Worm (Caenorhabditis elegans) whole organism, L2 larva: ENCODE results near the gene nkb-3.

Experiments used
- ZK546.5 ChIP-seq: sonication (generic microtip); optimal IDR thresholded peaks from 2 replicates; lab custom pipeline; 2017; ENCODE audit warnings: missing biosample characterization, missing genetic modification characterization
- ama-1 ChIP-seq: fragments of 150-350 bp; optimal IDR thresholded peaks from 2 replicates; lab custom pipeline; 2018; ENCODE audit warnings: inconsistent platforms
- ceh-82 ChIP-seq: fragments of 150-350 bp; optimal IDR thresholded peaks from 2 replicates; lab custom pipeline; 2014; ENCODE audit warnings: missing biosample characterization, missing genetic modification characterization
- lsy-2 ChIP-seq, 2 experiments: fragments of 150-350 bp in 1 of 2; sonication (generic microtip) in 1 of 2; optimal IDR thresholded peaks; 2 replicates each; lab custom pipeline; 2014 to 2017; ENCODE audit warnings: missing biosample characterization in 2 of 2, missing genetic modification characterization in 2 of 2
- mab-5 ChIP-seq: fragments of 150-350 bp; optimal IDR thresholded peaks from 2 replicates; lab custom pipeline; 2014; ENCODE audit warnings: missing biosample characterization, missing genetic modification characterization
- nhr-11 ChIP-seq: fragments of 150-350 bp; optimal IDR thresholded peaks from 2 replicates; lab custom pipeline; 2014; ENCODE audit warnings: missing biosample characterization, missing genetic modification characterization
- peb-1 ChIP-seq: fragments of 150-350 bp; optimal IDR thresholded peaks from 2 replicates; lab custom pipeline; 2014; ENCODE audit warnings: missing biosample characterization, missing genetic modification characterization
- skn-1 ChIP-seq: sonication (generic microtip); optimal IDR thresholded peaks from 2 replicates; lab custom pipeline; 2017; ENCODE audit warnings: missing biosample characterization, missing genetic modification characterization
- unc-62 ChIP-seq: fragments of 150-350 bp; optimal IDR thresholded peaks from 2 replicates; lab custom pipeline; 2014; ENCODE audit warnings: missing biosample characterization, missing genetic modification reagents, missing genetic modification characterization
- zag-1 ChIP-seq: fragments of 150-350 bp; optimal IDR thresholded peaks from 2 replicates; lab custom pipeline; 2014; ENCODE audit warnings: missing biosample characterization, missing genetic modification characterization

DNA sequence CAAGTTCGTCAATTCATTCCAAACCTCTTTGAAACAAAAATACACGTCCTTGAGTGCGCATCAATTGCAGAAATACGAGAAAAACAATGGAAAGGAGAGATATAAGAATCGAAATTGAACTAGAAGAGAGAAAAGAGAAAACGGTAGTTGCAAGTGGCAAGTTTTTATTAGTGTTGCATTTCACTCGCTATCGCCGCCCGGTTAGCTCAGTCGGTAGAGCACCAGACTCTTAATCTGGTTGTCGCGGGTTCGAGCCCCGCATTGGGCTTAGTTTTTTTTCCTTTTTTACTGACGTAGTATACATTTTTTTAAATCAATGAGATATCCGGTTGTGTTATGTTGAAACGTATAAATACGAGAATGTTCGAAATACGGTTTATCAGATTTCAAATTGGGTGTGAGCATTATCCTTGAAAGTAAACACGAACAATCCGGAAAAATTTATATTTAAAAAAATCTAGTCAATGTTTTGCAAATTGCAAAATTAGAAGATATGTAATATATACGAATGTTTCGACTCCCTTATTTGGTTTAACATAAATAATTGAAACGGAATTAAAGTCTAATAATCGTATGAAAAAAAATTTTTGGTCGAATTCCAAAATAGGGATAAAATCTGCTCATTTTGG is 11.2 kb upstream of the nkb-3 start:
- no peak for TF ChIP-seq ama-1 (lab: Kevin White, UChicago)
- TF ChIP-seq mab-5 (tag; lab: Kevin White, UChicago) = no peak
- TF ChIP-seq ZK546.5 = no peak
- no peak for TF ChIP-seq zag-1 (tag; lab: Kevin White, UChicago)
- peak in 1 of 2 experiments; percentile 21 for TF ChIP-seq lsy-2 (tag; optimal IDR thresholded peaks at IDR 0.05; lab: Kevin White, UChicago)
- TF ChIP-seq nhr-11 (tag; lab: Kevin White, UChicago) = no peak
- no peak for TF ChIP-seq unc-62
- TF ChIP-seq skn-1 = no peak
- TF ChIP-seq peb-1 (tag; lab: Kevin White, UChicago) = no peak
- TF ChIP-seq ceh-82 (tag; lab: Kevin White, UChicago) = no peak
